Worm (Caenorhabditis elegans): ENCODE measurements around the gene elof-1.

The elof-1 gene

ce11 chrII:14365182-14365751 is 15.7 kb downstream of the elof-1 start, which contains the start of gene imb-2 (continued):
- TF ChIP-seq Y67H2A.10 (GFP tag; conservative IDR thresholded peaks at IDR 0.05) (no peak), ceh-27 (GFP tag; optimal IDR thresholded peaks at IDR 0.05) (peak; percentile 12), dox-1 (GFP tag; IDR thresholded peaks at IDR 0.05) (peak; percentile 54), ceh-79 (tag; optimal IDR thresholded peaks at IDR 0.05) (no peak), tbx-9 (tag; optimal IDR thresholded peaks at IDR 0.05; ENCODE audit: borderline replicate concordance) (no peak), nfyb-1 (GFP tag; IDR thresholded peaks at IDR 0.05) (no peak), Y95B8A.8 (GFP tag; IDR thresholded peaks at IDR 0.05) (no peak), F55B11.4 (tag; optimal IDR thresholded peaks at IDR 0.05; ENCODE audit: borderline replicate concordance, insufficient read depth) (no peak), snpc-4 (GFP tag; optimal IDR thresholded peaks at IDR 0.05) (no peak), snpc-4 (tag; optimal IDR thresholded peaks at IDR 0.05) (peak in 2 of 4 experiments; percentile 20 to 38), ztf-25 (GFP tag; IDR thresholded peaks at IDR 0.05) (no peak), repo-1 (tag; optimal IDR thresholded peaks at IDR 0.05) (no peak), egl-18 (GFP tag; IDR thresholded peaks at IDR 0.05) (no peak), tbp1 (GFP tag; optimal IDR thresholded peaks at IDR 0.05) (peak; percentile 9), bed-1 (GFP tag; IDR thresholded peaks at IDR 0.05) (no peak), attf-5 (GFP tag; optimal IDR thresholded peaks at IDR 0.05) (peak; percentile 89), B0019.2 (GFP tag; conservative IDR thresholded peaks at IDR 0.05) (no peak), hmg-1.2 (GFP tag; IDR thresholded peaks at IDR 0.05) (peak; percentile 10; the same call in 1 of the 2 replicates), lag-1 (GFP tag; IDR thresholded peaks at IDR 0.05) (no peak), C06A6.2 (GFP tag; conservative IDR thresholded peaks at IDR 0.05) (no peak), madf-6 (GFP tag; IDR thresholded peaks at IDR 0.05) (peak; percentile 84), zfh-2 (GFP tag; conservative IDR thresholded peaks at IDR 0.05) (peak; percentile 61), B0035.1 (tag; optimal IDR thresholded peaks at IDR 0.05) (no peak), pbrm-1 (GFP tag; IDR thresholded peaks at IDR 0.05) (no peak), F22D6.2 (tag; optimal IDR thresholded peaks at IDR 0.05) (no peak), athp-1 (tag; optimal IDR thresholded peaks at IDR 0.05) (no peak), somi-1 (GFP tag; optimal IDR thresholded peaks at IDR 0.05) (no peak), let-526 (GFP tag; IDR thresholded peaks at IDR 0.05) (no peak), F52B5.7 (tag; optimal IDR thresholded peaks at IDR 0.05) (no peak), aptf-3 (GFP tag; IDR thresholded peaks at IDR 0.05) (no peak), ekl-4 (GFP tag; IDR thresholded peaks at IDR 0.05) (no peak), ztf-18 (tag; optimal IDR thresholded peaks at IDR 0.05) (peak; percentile 89), ets-4 (GFP tag; optimal IDR thresholded peaks at IDR 0.05) (no peak), nhr-27 (tag; optimal IDR thresholded peaks at IDR 0.05) (no peak), F37B4.10 (GFP tag; IDR thresholded peaks at IDR 0.05) (no peak), egrh-3 (GFP tag; IDR thresholded peaks at IDR 0.05) (no peak), dpff-1 (tag; optimal IDR thresholded peaks at IDR 0.05) (no peak), unc-130 (GFP tag; optimal IDR thresholded peaks at IDR 0.05) (peak; percentile 12), rec-8 (tag; optimal IDR thresholded peaks at IDR 0.05) (no peak), T07F8.4 (tag; optimal IDR thresholded peaks at IDR 0.05) (no peak), ccch-3 (GFP tag; optimal IDR thresholded peaks at IDR 0.05) (no peak), atf-7 (tag; optimal IDR thresholded peaks at IDR 0.05) (no peak), cebp-1 (GFP tag; IDR thresholded peaks at IDR 0.05) (no peak), cebp-1 (tag; optimal IDR thresholded peaks at IDR 0.05) (peak; percentile 38), Y53G8AR.9 (GFP tag; conservative IDR thresholded peaks at IDR 0.05) (no peak), pha-4 (tag; optimal IDR thresholded peaks at IDR 0.05) (no peak), egl-44 (GFP tag; IDR thresholded peaks at IDR 0.05) (no peak), mcd-1 (GFP tag; IDR thresholded peaks at IDR 0.05) (peak; percentile 60), F23B12.7 (tag; optimal IDR thresholded peaks at IDR 0.05; ENCODE audit: insufficient read depth) (no peak)
